Worm (Caenorhabditis elegans): ENCODE results near the gene cng-1.

cng-1 gene

DNA sequence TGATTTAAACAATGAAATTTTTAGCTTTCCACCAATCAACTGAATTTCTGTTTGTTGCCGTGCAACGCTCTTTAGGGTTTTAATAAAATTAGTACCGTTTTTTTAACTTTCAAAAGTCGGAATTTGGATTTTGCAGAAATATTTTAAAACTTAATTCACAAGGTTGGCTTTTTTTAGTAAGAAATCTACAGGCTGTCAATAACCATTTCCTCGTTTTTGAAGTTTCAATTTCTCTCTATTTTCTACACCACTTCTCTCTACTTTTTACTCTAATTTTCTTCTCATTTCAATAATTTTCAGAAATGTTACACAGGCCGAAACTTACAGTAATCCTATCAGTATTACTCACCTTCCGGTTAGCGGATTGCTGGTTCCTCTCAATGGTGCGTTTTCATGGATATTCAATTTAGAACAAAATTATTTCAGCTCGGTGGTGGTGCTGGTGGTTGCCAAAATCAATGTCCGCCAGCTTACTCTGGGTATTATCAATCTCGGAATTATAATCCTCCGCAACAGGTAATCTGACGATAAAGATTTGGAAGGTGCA, 53.0 kb downstream of the cng-1 start, which contains the start of the genes grd-12 and F02D8.1:
TSS of gene grd-12 (plus strand) at position 301 of the 547 bp plus-strand sequence.
TSS of gene F02D8.1 (minus strand) at position 497 of the 547 bp plus-strand sequence.
- TF ChIP-seq tbx-2 (tag; optimal IDR thresholded peaks at IDR 0.05) (no peak), zag-1 (tag; optimal IDR thresholded peaks at IDR 0.05) (no peak), ceh-8 (GFP tag; optimal IDR thresholded peaks at IDR 0.05) (no peak), C16A3.4 (tag; optimal IDR thresholded peaks at IDR 0.05) (no peak), ceh-63 (GFP tag; optimal IDR thresholded peaks at IDR 0.05) (no peak), nhr-28 (tag; optimal IDR thresholded peaks at IDR 0.05) (no peak), elt-3 (tag; optimal IDR thresholded peaks at IDR 0.05) (no peak), nhr-12 (tag; optimal IDR thresholded peaks at IDR 0.05) (no peak)
